Fruit fly (Drosophila melanogaster) whole organism, pupa: ENCODE data around the gene CG12024.

ENCODE experiments used
- CG15710 ChIP-seq: fragments of 200-800 bp; sonication (Bioruptor generic); optimal IDR thresholded peaks from 2 replicates; lab custom pipeline; 2018; ENCODE audit warnings: missing biosample characterization, mild to moderate bottlenecking, missing genetic modification characterization, moderate library complexity
- CG8159 ChIP-seq: fragments of 200-800 bp; sonication (Bioruptor generic); optimal IDR thresholded peaks from 3 replicates; lab custom pipeline; 2018; ENCODE audit warnings: missing biosample characterization, mild to moderate bottlenecking, missing genetic modification characterization, moderate library complexity
- EcR ChIP-seq: fragments of 200-800 bp; sonication (Bioruptor generic); optimal IDR thresholded peaks from 3 replicates; lab custom pipeline; 2019; ENCODE audit warnings: missing biosample characterization, missing genetic modification characterization, mild to moderate bottlenecking, moderate library complexity, missing genetic modification reagents
- gl ChIP-seq: fragments of 200-800 bp; sonication (Bioruptor generic); optimal IDR thresholded peaks from 2 replicates; lab custom pipeline; 2018; ENCODE audit warnings: missing biosample characterization, mild to moderate bottlenecking, missing genetic modification characterization

- no peak for TF ChIP-seq CG8159 (tag; lab: Kevin White, UChicago)
- TF ChIP-seq EcR (GFP tag; lab: Kevin White, UChicago), result peak; percentile 75
- TF ChIP-seq gl (tag; lab: Kevin White, UChicago), result no peak
- TF ChIP-seq CG15710 (tag; lab: Kevin White, UChicago), result no peak
Measured at dm6 chr3L:1827809-1828371, 29.1 kb upstream of the CG12024 start.
